Fruit fly (Drosophila melanogaster): ENCODE results near the gene Mst87F.

Mst87F gene

DNA sequence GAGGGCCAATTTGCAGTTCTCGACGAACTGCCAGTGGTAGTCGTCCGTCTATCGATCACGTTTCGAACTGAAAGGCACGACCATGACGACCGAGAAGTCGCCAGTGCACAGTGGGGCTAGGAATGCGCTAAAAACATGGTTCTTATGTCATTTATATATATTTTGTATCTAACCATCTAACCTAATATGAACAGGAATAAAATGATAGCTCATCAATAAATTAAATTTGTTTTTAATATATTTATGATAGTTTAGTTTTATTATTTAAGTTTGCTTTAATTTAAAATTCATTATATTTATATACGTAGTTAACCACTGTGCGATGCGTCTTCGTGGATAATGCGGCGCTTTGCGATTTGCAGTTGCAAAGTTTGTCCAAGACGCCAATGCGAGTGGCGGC is 15.8 kb upstream of the Mst87F start (continued):
- TF ChIP-seq Dad (GFP tag; optimal IDR thresholded peaks at IDR 0.05): no peak
- TF ChIP-seq CG13894 (tag; optimal IDR thresholded peaks at IDR 0.05): no peak
- no peak for TF ChIP-seq zfh2 (GFP tag; optimal IDR thresholded peaks at IDR 0.05)
- TF ChIP-seq CG2199 (GFP tag; IDR thresholded peaks at IDR 0.05): no peak
- TF ChIP-seq CTCF (GFP tag; optimal IDR thresholded peaks at IDR 0.05): no peak
- TF ChIP-seq CG4424 (GFP tag; optimal IDR thresholded peaks at IDR 0.05): no peak
- TF ChIP-seq Lpt (GFP tag; optimal IDR thresholded peaks at IDR 0.05): no peak
- TF ChIP-seq Atf6 (GFP tag; IDR thresholded peaks at IDR 0.05): no peak
- no peak for TF ChIP-seq CG10366 (GFP tag; IDR thresholded peaks at IDR 0.05)
- 0 out of 2 replicates have a peak, but pooled peaks have one; percentile 19 for TF ChIP-seq vvl (GFP tag; IDR thresholded peaks at IDR 0.05)
- TF ChIP-seq Bteb2 (GFP tag; optimal IDR thresholded peaks at IDR 0.05): no peak
- TF ChIP-seq CG3281 (GFP tag; optimal IDR thresholded peaks at IDR 0.05): no peak
- no peak for TF ChIP-seq sd (tag; optimal IDR thresholded peaks at IDR 0.05)
- no peak for TF ChIP-seq lmd (GFP tag; IDR thresholded peaks at IDR 0.05)
- TF ChIP-seq Chrac-16 (GFP tag; optimal IDR thresholded peaks at IDR 0.05): no peak
- no peak for TF ChIP-seq CG32532 (GFP tag; IDR thresholded peaks at IDR 0.05)
- no peak for TF ChIP-seq ERR (GFP tag; optimal IDR thresholded peaks at IDR 0.05)
- TF ChIP-seq prd (optimal IDR thresholded peaks at IDR 0.05): no peak
- 0 out of 3 replicates have a peak, but pooled peaks have one; percentile 15 for TF ChIP-seq prd (GFP tag; IDR thresholded peaks at IDR 0.05)
- TF ChIP-seq CG11695 (GFP tag; IDR thresholded peaks at IDR 0.05): no peak
- TF ChIP-seq CG12299 (tag; optimal IDR thresholded peaks at IDR 0.05): no peak
- TF ChIP-seq CG8924 (tag; optimal IDR thresholded peaks at IDR 0.05): no peak
- no peak for TF ChIP-seq B-H2 (GFP tag; optimal IDR thresholded peaks at IDR 0.05)
- TF ChIP-seq dpn (GFP tag; optimal IDR thresholded peaks at IDR 0.05): no peak
- TF ChIP-seq CG3065 (GFP tag; optimal IDR thresholded peaks at IDR 0.05): no peak
- no peak for TF ChIP-seq Neu2 (GFP tag; optimal IDR thresholded peaks at IDR 0.05; ENCODE audit: borderline replicate concordance)
- no peak for TF ChIP-seq Kr (GFP tag; optimal IDR thresholded peaks at IDR 0.05)
- no peak for TF ChIP-seq YL-1 (GFP tag; optimal IDR thresholded peaks at IDR 0.05)
- TF ChIP-seq CG1603 (tag; optimal IDR thresholded peaks at IDR 0.05): no peak
- no peak for TF ChIP-seq CG17568 (GFP tag; optimal IDR thresholded peaks at IDR 0.05)
- TF ChIP-seq CG4404 (GFP tag; IDR thresholded peaks at IDR 0.05): no peak
- peak; percentile 34 for TF ChIP-seq lbe (GFP tag; optimal IDR thresholded peaks at IDR 0.05)
- TF ChIP-seq CG7928 (GFP tag; optimal IDR thresholded peaks at IDR 0.05): no peak
- TF ChIP-seq Trl (optimal IDR thresholded peaks at IDR 0.05): no peak
- TF ChIP-seq Trl (GFP tag; optimal IDR thresholded peaks at IDR 0.05): no peak
- TF ChIP-seq Vsx1 (GFP tag; optimal IDR thresholded peaks at IDR 0.05): no peak
- TF ChIP-seq CG31388 (GFP tag; optimal IDR thresholded peaks at IDR 0.05): no peak
- TF ChIP-seq Six4 (GFP tag; optimal IDR thresholded peaks at IDR 0.05): no peak
- TF ChIP-seq Drgx (GFP tag; IDR thresholded peaks at IDR 0.05): peak; percentile 65
- TF ChIP-seq CG7963 (GFP tag; IDR thresholded peaks at IDR 0.05; ENCODE audit: partially characterized antibody): no peak
- no peak for TF ChIP-seq CG42726 (GFP tag; IDR thresholded peaks at IDR 0.05; ENCODE audit: partially characterized antibody)
- TF ChIP-seq Fer1 (GFP tag; optimal IDR thresholded peaks at IDR 0.05): no peak
- peak; percentile 32 for TF ChIP-seq CG10979 (tag; optimal IDR thresholded peaks at IDR 0.05)
- TF ChIP-seq ci (GFP tag; IDR thresholded peaks at IDR 0.05): 0 out of 3 replicates have a peak, but pooled peaks have one; percentile 19
- TF ChIP-seq CG30403 (GFP tag; optimal IDR thresholded peaks at IDR 0.05): no peak
- no peak for TF ChIP-seq CG6272 (GFP tag; IDR thresholded peaks at IDR 0.05)
- no peak for TF ChIP-seq gsb (GFP tag; IDR thresholded peaks at IDR 0.05)
- no peak for TF ChIP-seq CG2129 (GFP tag; IDR thresholded peaks at IDR 0.05; ENCODE audit: partially characterized antibody)
- no peak for TF ChIP-seq maf-S (GFP tag; optimal IDR thresholded peaks at IDR 0.05)
- TF ChIP-seq ato (GFP tag; IDR thresholded peaks at IDR 0.05; ENCODE audit: partially characterized antibody): no peak
- no peak for TF ChIP-seq CG14965 (GFP tag; optimal IDR thresholded peaks at IDR 0.05; ENCODE audit: borderline replicate concordance)
- TF ChIP-seq ewg (GFP tag; optimal IDR thresholded peaks at IDR 0.05): no peak
- no peak for TF ChIP-seq pb (GFP tag; optimal IDR thresholded peaks at IDR 0.05)
- no peak for TF ChIP-seq h (optimal IDR thresholded peaks at IDR 0.05)
